Fruit fly (Drosophila melanogaster): ENCODE data around the gene Tspo.

The Tspo gene

DNA sequence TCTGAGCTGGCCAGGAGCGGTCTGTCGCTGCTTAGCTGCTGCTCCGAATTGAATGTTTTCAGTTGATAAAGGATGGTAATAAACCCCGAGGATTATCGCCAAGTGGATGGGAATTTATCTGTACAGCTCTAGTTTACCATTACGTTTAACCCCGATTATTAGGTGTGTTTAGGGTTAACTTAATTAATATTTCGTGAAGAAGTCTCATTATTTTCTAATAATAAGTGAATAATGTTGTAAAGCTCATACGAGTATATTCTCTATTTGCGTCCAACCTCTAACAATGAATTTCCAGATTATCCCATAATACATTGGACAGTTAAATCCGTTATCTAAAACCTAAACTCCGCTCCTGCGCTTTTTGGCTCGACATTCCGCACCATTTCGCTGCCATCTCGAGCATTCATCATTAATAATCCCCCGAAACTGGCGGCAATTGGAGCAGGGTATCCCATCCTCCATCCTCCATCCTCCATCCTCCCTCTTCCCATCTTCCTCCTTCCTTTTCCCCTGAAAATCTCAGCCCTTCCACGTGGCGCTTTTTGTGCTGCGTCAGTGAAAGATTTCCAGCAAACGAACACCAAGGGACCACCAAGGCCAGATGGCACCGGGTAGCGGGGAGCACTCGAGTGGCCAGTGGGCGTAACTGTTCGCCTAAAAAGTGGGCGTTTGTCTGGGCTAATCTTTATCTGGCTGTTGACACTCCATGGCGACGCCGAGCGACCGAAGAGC is 33.1 kb upstream of the Tspo start (continued):
- TF ChIP-seq ss (GFP tag; optimal IDR thresholded peaks at IDR 0.05): peak in 1 of 2 experiments; percentile 27
- TF ChIP-seq Smox (GFP tag; optimal IDR thresholded peaks at IDR 0.05): peak; percentile 2
- no peak for TF ChIP-seq CG3919 (GFP tag; optimal IDR thresholded peaks at IDR 0.05)
- no peak for TF ChIP-seq spab (GFP tag; optimal IDR thresholded peaks at IDR 0.05)
- peak; percentile 40 for TF ChIP-seq CG6808 (GFP tag; optimal IDR thresholded peaks at IDR 0.05)
- peak; percentile 53 for TF ChIP-seq esn (GFP tag; optimal IDR thresholded peaks at IDR 0.05)
- TF ChIP-seq CG3032 (tag; optimal IDR thresholded peaks at IDR 0.05): peak; percentile 29
- TF ChIP-seq CG11294 (GFP tag; IDR thresholded peaks at IDR 0.05): no peak
- no peak for TF ChIP-seq dac (GFP tag; optimal IDR thresholded peaks at IDR 0.05)
- TF ChIP-seq CG11902 (GFP tag; optimal IDR thresholded peaks at IDR 0.05): peak; percentile 37
- no peak for TF ChIP-seq Blimp-1 (GFP tag; optimal IDR thresholded peaks at IDR 0.05)

DNA sequence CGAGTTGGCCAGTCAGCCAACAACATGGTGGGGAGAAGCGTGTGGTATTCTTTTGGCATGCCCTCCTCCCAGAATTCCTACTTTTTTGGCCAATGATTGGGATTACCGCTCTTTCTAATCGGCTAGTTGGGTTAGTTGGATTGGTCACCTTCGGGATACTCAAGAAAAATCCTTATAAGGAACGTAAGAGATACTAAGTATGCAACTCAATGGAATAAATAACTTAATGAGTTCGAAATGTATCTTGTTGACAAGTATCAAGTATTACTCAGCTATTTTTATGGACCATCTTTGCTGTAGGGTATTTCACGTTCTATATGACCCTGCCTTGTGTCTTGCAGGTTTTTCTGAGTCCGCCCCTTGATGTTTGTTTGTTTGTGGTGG is 32.5 kb upstream of the Tspo start:
- TF ChIP-seq CG11294 (GFP tag; IDR thresholded peaks at IDR 0.05): no peak
- peak; percentile 20 for TF ChIP-seq Met (GFP tag; optimal IDR thresholded peaks at IDR 0.05)
- TF ChIP-seq Hr39 (GFP tag; optimal IDR thresholded peaks at IDR 0.05): no peak
- no peak for TF ChIP-seq CG9139 (GFP tag; optimal IDR thresholded peaks at IDR 0.05)
- TF ChIP-seq CG6792 (GFP tag; optimal IDR thresholded peaks at IDR 0.05): no peak
- peak; percentile 57 for TF ChIP-seq svp (GFP tag)
- TF ChIP-seq CG3919 (GFP tag; optimal IDR thresholded peaks at IDR 0.05): peak; percentile 25
- TF ChIP-seq CG8632 (GFP tag; optimal IDR thresholded peaks at IDR 0.05): no peak
- no peak for TF ChIP-seq CG11902 (GFP tag; optimal IDR thresholded peaks at IDR 0.05)
- no peak for TF ChIP-seq CG6854 (GFP tag; optimal IDR thresholded peaks at IDR 0.05)
- TF ChIP-seq spab (GFP tag; optimal IDR thresholded peaks at IDR 0.05): no peak
- no peak for TF ChIP-seq CG6163 (GFP tag; IDR thresholded peaks at IDR 0.05)
- no peak for TF ChIP-seq CG6276 (GFP tag; optimal IDR thresholded peaks at IDR 0.05)
- TF ChIP-seq Sox14 (GFP tag; optimal IDR thresholded peaks at IDR 0.05): peak; percentile 2
- TF ChIP-seq CG7368 (GFP tag; optimal IDR thresholded peaks at IDR 0.05): no peak
- no peak for TF ChIP-seq acj6 (GFP tag; optimal IDR thresholded peaks at IDR 0.05)
- TF ChIP-seq CG10631 (GFP tag; optimal IDR thresholded peaks at IDR 0.05): no peak
- no peak for TF ChIP-seq OdsH (GFP tag; optimal IDR thresholded peaks at IDR 0.05)
- peak; percentile 7 for TF ChIP-seq CG32006 (GFP tag; optimal IDR thresholded peaks at IDR 0.05)
- TF ChIP-seq esn (GFP tag; optimal IDR thresholded peaks at IDR 0.05): peak; percentile 40
- no peak for TF ChIP-seq dac (GFP tag; optimal IDR thresholded peaks at IDR 0.05)
- TF ChIP-seq fd59A (GFP tag; optimal IDR thresholded peaks at IDR 0.05): no peak
- peak; percentile 23 for TF ChIP-seq Ets21C (GFP tag; optimal IDR thresholded peaks at IDR 0.05)
- no peak for TF ChIP-seq CG10669 (GFP tag; optimal IDR thresholded peaks at IDR 0.05)
- TF ChIP-seq pdm3 (GFP tag; optimal IDR thresholded peaks at IDR 0.05): peak; percentile 21
- TF ChIP-seq CG15336 (GFP tag; IDR thresholded peaks at IDR 0.05): 0 out of 2 replicates have a peak, but pooled peaks have one; percentile 11

DNA sequence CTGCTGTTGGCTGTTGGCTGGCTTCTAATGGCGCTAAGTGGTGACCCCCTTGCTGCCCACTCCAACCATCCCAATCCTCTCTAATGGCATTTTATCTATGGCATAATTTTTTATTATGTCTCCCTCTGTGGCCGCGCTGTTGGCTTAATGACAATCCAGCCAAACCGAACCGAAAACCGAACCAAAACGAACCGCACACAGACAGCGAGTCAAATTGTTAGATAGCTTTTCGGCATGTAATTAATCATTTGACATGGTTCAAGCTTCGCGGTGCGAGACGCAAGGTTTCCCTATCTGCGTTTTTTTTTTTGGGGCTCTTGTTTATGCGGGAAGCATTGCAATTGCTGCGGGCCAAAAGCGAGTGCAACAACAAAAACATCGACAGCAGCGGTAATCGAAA is 31.7 kb upstream of the Tspo start:
- TF ChIP-seq Blimp-1 (GFP tag; optimal IDR thresholded peaks at IDR 0.05) (no peak), vri (GFP tag; optimal IDR thresholded peaks at IDR 0.05) (peak; percentile 10), svp (GFP tag) (peak; percentile 51)

DNA sequence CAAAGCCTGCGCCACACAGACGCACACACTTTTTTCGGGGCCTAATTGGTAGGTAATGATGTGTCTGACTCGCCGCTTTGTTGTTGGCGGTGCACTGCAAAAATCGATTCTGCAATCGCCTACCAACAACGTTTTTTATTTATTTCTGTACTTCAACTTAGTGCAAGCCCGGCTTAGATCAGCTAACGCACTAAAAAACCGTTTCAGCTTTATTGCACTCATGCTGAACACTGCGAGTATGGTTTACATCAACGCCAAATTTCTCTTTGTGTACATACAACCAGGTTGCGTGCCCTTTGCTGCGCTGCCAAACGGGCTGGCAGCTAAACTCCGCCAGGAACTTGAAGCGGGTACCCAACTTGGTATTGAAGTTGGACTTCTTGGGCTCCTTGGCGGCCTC is 29.2 kb upstream of the Tspo start:
- peak; percentile 72 for TF ChIP-seq CG34406 (GFP tag; optimal IDR thresholded peaks at IDR 0.05)
- TF ChIP-seq dsx (GFP tag; optimal IDR thresholded peaks at IDR 0.05; ENCODE audit: poor library complexity, severe bottlenecking): peak; percentile 61
- peak; percentile 96 for TF ChIP-seq CG31627 (GFP tag; optimal IDR thresholded peaks at IDR 0.05)
- TF ChIP-seq CG8319 (GFP tag; optimal IDR thresholded peaks at IDR 0.05): peak; percentile 37
- TF ChIP-seq CG32006 (GFP tag; optimal IDR thresholded peaks at IDR 0.05): peak; percentile 42
- 0 out of 3 replicates have a peak, but pooled peaks have one; percentile 44 for TF ChIP-seq CG8119 (GFP tag; IDR thresholded peaks at IDR 0.05)
- TF ChIP-seq CG11902 (GFP tag; optimal IDR thresholded peaks at IDR 0.05): peak; percentile 81
- peak; percentile 94 for TF ChIP-seq Eip78C (GFP tag)
- peak; percentile 82 for TF ChIP-seq net (GFP tag; optimal IDR thresholded peaks at IDR 0.05)
- TF ChIP-seq Sox102F (GFP tag; optimal IDR thresholded peaks at IDR 0.05): peak; percentile 97
- peak; percentile 36; the same call in 1 of the 2 replicates for TF ChIP-seq CG15336 (GFP tag; IDR thresholded peaks at IDR 0.05)
- TF ChIP-seq CG6808 (GFP tag; optimal IDR thresholded peaks at IDR 0.05): peak; percentile 38
- TF ChIP-seq acj6 (GFP tag; optimal IDR thresholded peaks at IDR 0.05): peak; percentile 81
- TF ChIP-seq CG9139 (GFP tag; optimal IDR thresholded peaks at IDR 0.05): no peak
- peak; percentile 98 for TF ChIP-seq svp (GFP tag)
- peak; percentile 64 for TF ChIP-seq Ets96B (tag; optimal IDR thresholded peaks at IDR 0.05)
- TF ChIP-seq OdsH (GFP tag; optimal IDR thresholded peaks at IDR 0.05): peak; percentile 89
- TF ChIP-seq fkh (GFP tag; optimal IDR thresholded peaks at IDR 0.05): no peak
- TF ChIP-seq Sox15 (GFP tag; optimal IDR thresholded peaks at IDR 0.05): peak; percentile 71
- peak; percentile 73 for TF ChIP-seq achi (GFP tag; optimal IDR thresholded peaks at IDR 0.05)
- peak; percentile 91 for TF ChIP-seq CG6854 (GFP tag; optimal IDR thresholded peaks at IDR 0.05)
- no peak for TF ChIP-seq dac (GFP tag; optimal IDR thresholded peaks at IDR 0.05)
